Worm (Caenorhabditis elegans) whole organism, L4 larva: ENCODE results near the gene C17B7.10.

Experiments used
- D1046.2 ChIP-seq: fragments of 200-800 bp; sonication (Bioruptor generic); IDR thresholded peaks from 2 replicates; pipeline ENCODE4 v1.3.6; 2022; ENCODE audit warnings: missing genetic modification characterization, missing compliant biosample characterization
- Y5F2A.4 ChIP-seq: fragments of 200-800 bp; sonication (Bioruptor generic); optimal IDR thresholded peaks from 2 replicates; lab custom pipeline; 2018; ENCODE audit warnings: mild to moderate bottlenecking, missing genetic modification characterization, missing compliant biosample characterization
- aha-1 ChIP-seq: fragments of 150-350 bp; peaks from one replicate; lab custom pipeline; 2014; ENCODE audit warnings: missing biosample characterization, missing genetic modification characterization
- aly-2 ChIP-seq: sonication (generic microtip); optimal IDR thresholded peaks from 2 replicates; lab custom pipeline; 2018; ENCODE audit warnings: missing biosample characterization, missing genetic modification characterization
- arid-1 ChIP-seq: fragments of 200-800 bp; sonication (Bioruptor generic); conservative IDR thresholded peaks from 2 replicates; pipeline ENCODE4 v1.3.6; 2022; ENCODE audit warnings: missing genetic modification reagents, missing genetic modification characterization, missing compliant biosample characterization
- ceh-32 ChIP-seq: sonication (generic microtip); optimal IDR thresholded peaks from 2 replicates; lab custom pipeline; 2016; ENCODE audit warnings: mild to moderate bottlenecking, missing genetic modification characterization, missing compliant biosample characterization; ENCODE audit not compliant: poor library complexity
- ceh-44 ChIP-seq: fragments of 200-800 bp; sonication (Bioruptor generic); IDR thresholded peaks from 2 replicates; pipeline ENCODE4 v1.3.6; 2022; ENCODE audit warnings: missing genetic modification reagents, missing genetic modification characterization, missing compliant biosample characterization
- ces-1 ChIP-seq: fragments of 150-350 bp; sonication (generic microtip); optimal IDR thresholded peaks from 4 replicates; lab custom pipeline; 2014; ENCODE audit warnings: missing biosample characterization, missing genetic modification reagents, missing genetic modification characterization
- cey-2 ChIP-seq: sonication (generic microtip); optimal IDR thresholded peaks from 3 replicates; lab custom pipeline; 2017; ENCODE audit warnings: missing genetic modification characterization, mild to moderate bottlenecking, missing compliant biosample characterization, antibody characterized with exemption, borderline replicate concordance; ENCODE audit not compliant: insufficient read depth
- dmd-6 ChIP-seq: fragments of 200-800 bp; sonication (Bioruptor generic); IDR thresholded peaks from 2 replicates; pipeline ENCODE4 v1.3.6; 2022; ENCODE audit warnings: missing genetic modification reagents, missing genetic modification characterization, missing compliant biosample characterization
- dmd-9 ChIP-seq: fragments of 200-800 bp; sonication (Bioruptor generic); IDR thresholded peaks from 2 replicates; pipeline ENCODE4 v1.3.6; 2022; ENCODE audit warnings: missing genetic modification reagents, missing genetic modification characterization, missing compliant biosample characterization
- duxl-1 ChIP-seq: sonication (generic microtip); optimal IDR thresholded peaks from 2 replicates; lab custom pipeline; 2016; ENCODE audit warnings: mild to moderate bottlenecking, missing genetic modification characterization, moderate library complexity, missing compliant biosample characterization; ENCODE audit not compliant: poor library complexity
- egl-27 ChIP-seq: sonication (generic microtip); optimal IDR thresholded peaks from 3 replicates; lab custom pipeline; 2017; ENCODE audit warnings: missing biosample characterization, missing genetic modification reagents, missing genetic modification characterization
- egl-43 ChIP-seq: fragments of 200-800 bp; sonication (Bioruptor generic); IDR thresholded peaks from 2 replicates; pipeline ENCODE4 v1.3.6; 2022; ENCODE audit warnings: missing genetic modification reagents, missing genetic modification characterization, missing compliant biosample characterization
- fkh-10 ChIP-seq: fragments of 150-350 bp; optimal IDR thresholded peaks from 2 replicates; lab custom pipeline; 2014; ENCODE audit warnings: missing biosample characterization, missing genetic modification reagents, missing genetic modification characterization
- hlh-11 ChIP-seq: fragments of 200-800 bp; sonication (Bioruptor generic); optimal IDR thresholded peaks from 2 replicates; lab custom pipeline; 2018; ENCODE audit warnings: mild to moderate bottlenecking, missing genetic modification characterization, missing compliant biosample characterization
- hlh-30 ChIP-seq: sonication (generic microtip); optimal IDR thresholded peaks from 2 replicates; lab custom pipeline; 2017; ENCODE audit warnings: antibody characterized with exemption, mild to moderate bottlenecking, missing genetic modification characterization, missing compliant biosample characterization; ENCODE audit not compliant: insufficient read depth
- hmg-1.1 ChIP-seq: fragments of 200-800 bp; sonication (Bioruptor generic); IDR thresholded peaks from 2 replicates; pipeline ENCODE4 v1.3.6; 2022; ENCODE audit warnings: missing genetic modification reagents, missing genetic modification characterization, missing compliant biosample characterization
- lin-1 ChIP-seq: fragments of 200-800 bp; sonication (Bioruptor generic); IDR thresholded peaks from 2 replicates; pipeline ENCODE4 v1.3.6; 2022; ENCODE audit warnings: missing genetic modification reagents, missing genetic modification characterization, missing compliant biosample characterization
- lin-13 ChIP-seq: fragments of 150-350 bp; optimal IDR thresholded peaks from 2 replicates; lab custom pipeline; 2014; ENCODE audit warnings: missing biosample characterization, missing genetic modification reagents, missing genetic modification characterization
- lin-29 ChIP-seq: fragments of 200-800 bp; sonication (Bioruptor generic); IDR thresholded peaks from 2 replicates; pipeline ENCODE4 v1.3.6; 2022; ENCODE audit warnings: missing genetic modification reagents, missing genetic modification characterization, missing compliant biosample characterization
- lin-38 ChIP-seq: fragments of 200-800 bp; sonication (Bioruptor generic); IDR thresholded peaks from 2 replicates; pipeline ENCODE4 v1.3.6; 2022; ENCODE audit warnings: missing genetic modification reagents, missing genetic modification characterization, missing compliant biosample characterization
- lir-3 ChIP-seq: sonication (generic microtip); optimal IDR thresholded peaks from 2 replicates; lab custom pipeline; 2016; ENCODE audit warnings: mild to moderate bottlenecking, missing genetic modification characterization, missing compliant biosample characterization
- madf-5 ChIP-seq, 2 experiments: fragments of 200-800 bp; sonication (Bioruptor generic); IDR thresholded peaks; 2 replicates each; pipeline ENCODE4 v1.3.6; 2022; ENCODE audit warnings: missing compliant biosample characterization in 2 of 2, missing genetic modification characterization in 2 of 2
- mdl-1 ChIP-seq, 2 experiments: fragments of 150-350 bp in 1 of 2; sonication (generic microtip) in 1 of 2; optimal IDR thresholded peaks; 2 replicates each; lab custom pipeline; 2014 to 2017; ENCODE audit warnings: missing biosample characterization in 2 of 2, missing genetic modification characterization in 2 of 2
- mep-1 ChIP-seq: fragments of 150-350 bp; sonication (generic microtip); optimal IDR thresholded peaks from 3 replicates; lab custom pipeline; 2014; ENCODE audit warnings: missing biosample characterization, missing genetic modification characterization
- nhr-10 ChIP-seq: fragments of 150-350 bp; optimal IDR thresholded peaks from 2 replicates; lab custom pipeline; 2014; ENCODE audit warnings: missing biosample characterization, missing genetic modification characterization
- nhr-102 ChIP-seq: sonication (generic microtip); optimal IDR thresholded peaks from 2 replicates; lab custom pipeline; 2016; ENCODE audit warnings: mild to moderate bottlenecking, missing genetic modification characterization, moderate library complexity, missing compliant biosample characterization
- nhr-237 ChIP-seq: sonication (generic microtip); optimal IDR thresholded peaks from 2 replicates; lab custom pipeline; 2017; ENCODE audit warnings: missing biosample characterization, missing genetic modification characterization
- nhr-25 ChIP-seq: sonication (generic microtip); optimal IDR thresholded peaks from 2 replicates; lab custom pipeline; 2017; ENCODE audit warnings: missing genetic modification characterization, mild to moderate bottlenecking, missing compliant biosample characterization, antibody characterized with exemption, moderate library complexity, borderline replicate concordance; ENCODE audit not compliant: insufficient read depth
- nhr-41 ChIP-seq: fragments of 200-800 bp; sonication (Bioruptor generic); IDR thresholded peaks from 2 replicates; pipeline ENCODE4 v1.3.6; 2022; ENCODE audit warnings: missing genetic modification reagents, missing genetic modification characterization, missing compliant biosample characterization
- nhr-42 ChIP-seq: fragments of 200-800 bp; sonication (Bioruptor generic); IDR thresholded peaks from 2 replicates; pipeline ENCODE4 v1.3.6; 2022; ENCODE audit warnings: missing genetic modification characterization, missing compliant biosample characterization
- nhr-76 ChIP-seq: fragments of 150-350 bp; optimal IDR thresholded peaks from 2 replicates; lab custom pipeline; 2014; ENCODE audit warnings: missing biosample characterization, missing genetic modification characterization
- pqm-1 ChIP-seq: sonication (generic microtip); optimal IDR thresholded peaks from 2 replicates; lab custom pipeline; 2017; ENCODE audit warnings: missing biosample characterization, missing genetic modification characterization
- snpc-4 ChIP-seq: fragments of 150-350 bp; optimal IDR thresholded peaks from 2 replicates; lab custom pipeline; 2014; ENCODE audit warnings: missing biosample characterization, missing genetic modification characterization
- spr-1 ChIP-seq: sonication (generic microtip); optimal IDR thresholded peaks from 2 replicates; lab custom pipeline; 2016; ENCODE audit warnings: mild to moderate bottlenecking, missing genetic modification characterization, missing compliant biosample characterization
- spr-3 ChIP-seq: fragments of 200-800 bp; sonication (Bioruptor generic); optimal IDR thresholded peaks from 2 replicates; lab custom pipeline; 2018; ENCODE audit warnings: mild to moderate bottlenecking, missing genetic modification characterization, missing compliant biosample characterization
- unc-62 ChIP-seq, 3 experiments: fragments of 150-350 bp in 1 of 3; sonication (generic microtip); optimal IDR thresholded peaks in 2 of 3; peaks in 1 of 3; 1 replicate in 1 of 3; 2 replicates in 2 of 3; lab custom pipeline; 2014 to 2017; ENCODE audit warnings: missing biosample characterization in 3 of 3, missing genetic modification characterization in 3 of 3, missing genetic modification reagents in 3 of 3, missing genotype in 1 of 3
- vab-7 ChIP-seq: fragments of 200-800 bp; sonication (Bioruptor generic); IDR thresholded peaks from 2 replicates; pipeline ENCODE4 v1.3.6; 2022; ENCODE audit warnings: missing genetic modification reagents, missing genetic modification characterization, missing compliant biosample characterization
- zag-1 ChIP-seq: fragments of 150-350 bp; optimal IDR thresholded peaks from 2 replicates; lab custom pipeline; 2014; ENCODE audit warnings: missing biosample characterization, missing genetic modification characterization
- zfp-3 ChIP-seq: fragments of 200-800 bp; sonication (Bioruptor generic); conservative IDR thresholded peaks from 2 replicates; pipeline ENCODE4 v1.3.6; 2022; ENCODE audit warnings: missing genetic modification reagents, missing genetic modification characterization, missing compliant biosample characterization

C17B7.10 gene

ce11 chrV:3339009-3339408, 2.8 kb downstream of the C17B7.10 start, which contains the start of gene C17B7.4:
TSS of gene C17B7.4 (plus strand) at chrV:3339309.
- TF ChIP-seq mdl-1 (tag; optimal IDR thresholded peaks at IDR 0.05; lab: Kevin White, UChicago) = no peak
- no peak for TF ChIP-seq hmg-1.1
- TF ChIP-seq snpc-4 = no peak
- no peak for TF ChIP-seq lin-29 (GFP tag; lab: Robert Waterston, UW)
- no peak for TF ChIP-seq unc-62 (GFP tag; optimal IDR thresholded peaks at IDR 0.05 in 1 of 2; lab: Kevin White, UChicago)
- TF ChIP-seq unc-62 (tag; optimal IDR thresholded peaks at IDR 0.05; lab: Kevin White, UChicago) = no peak

ce11 chrV:3333334-3333733, 8.5 kb downstream of the C17B7.10 start, which contains the start of gene C17B7.5:
TSS of gene C17B7.5 (plus strand) at chrV:3333634.
- TF ChIP-seq lin-13 (GFP tag; lab: Kevin White, UChicago) (no peak), duxl-1 (no peak), Y5F2A.4 (GFP tag; lab: Kevin White, UChicago) (no peak), nhr-25 (no peak), ceh-44 (GFP tag; lab: Robert Waterston, UW) (no peak), nhr-42 (GFP tag; lab: Robert Waterston, UW) (no peak), mdl-1 (tag; optimal IDR thresholded peaks at IDR 0.05; lab: Kevin White, UChicago) (no peak), nhr-10 (tag; lab: Kevin White, UChicago) (no peak), D1046.2 (GFP tag; lab: Robert Waterston, UW) (no peak), unc-62 (GFP tag; optimal IDR thresholded peaks at IDR 0.05 in 1 of 2; lab: Kevin White, UChicago) (no peak), unc-62 (tag; optimal IDR thresholded peaks at IDR 0.05; lab: Kevin White, UChicago) (no peak), spr-3 (GFP tag; lab: Kevin White, UChicago) (no peak), lir-3 (no peak), ces-1 (no peak), dmd-6 (no peak), hlh-30 (tag; lab: Kevin White, UChicago) (no peak), ceh-32 (no peak)

ce11 chrV:3332023-3332422, 9.8 kb downstream of the C17B7.10 start, which contains the start of gene C17B7.9:
TSS of gene C17B7.9 (minus strand) at chrV:3332123.
- TF ChIP-seq madf-5 (GFP tag; IDR thresholded peaks at IDR 0.05; lab: Robert Waterston, UW) (no peak), fkh-10 (GFP tag; lab: Kevin White, UChicago) (no peak), lin-13 (GFP tag; lab: Kevin White, UChicago) (no peak), aly-2 (tag; lab: Kevin White, UChicago) (no peak), zag-1 (no peak), vab-7 (no peak), mep-1 (tag; lab: Kevin White, UChicago) (no peak), lin-38 (GFP tag; lab: Robert Waterston, UW) (no peak), lin-1 (GFP tag; lab: Robert Waterston, UW) (no peak), nhr-102 (tag; lab: Kevin White, UChicago) (no peak), arid-1 (GFP tag; lab: Robert Waterston, UW) (no peak), egl-27 (tag; lab: Kevin White, UChicago) (no peak), unc-62 (GFP tag; optimal IDR thresholded peaks at IDR 0.05 in 1 of 2; lab: Kevin White, UChicago) (no peak), unc-62 (tag; optimal IDR thresholded peaks at IDR 0.05; lab: Kevin White, UChicago) (no peak)
- TF ChIP-seq, all 104 proteins: peak for 0

- TF ChIP-seq pqm-1 (tag; lab: Kevin White, UChicago) (no peak), aha-1 (peak; percentile 31)
Measured at ce11 chrV:3324178-3324577, 17.6 kb downstream of the C17B7.10 start, which contains the start of gene C17B7.8. TSS of gene C17B7.8 (minus strand) at chrV:3324278.

ce11 chrV:3320432-3320831, 21.4 kb downstream of the C17B7.10 start, which contains the start of gene C17B7.14:
TSS of gene C17B7.14 (minus strand) at chrV:3320532.
- TF ChIP-seq lin-13 (GFP tag; lab: Kevin White, UChicago) (no peak), nhr-41 (GFP tag; lab: Robert Waterston, UW) (no peak), egl-43 (no peak), zfp-3 (GFP tag; lab: Robert Waterston, UW) (no peak), pqm-1 (tag; lab: Kevin White, UChicago) (no peak), dmd-9 (no peak), cey-2 (no peak), D1046.2 (GFP tag; lab: Robert Waterston, UW) (no peak), nhr-76 (tag; lab: Kevin White, UChicago) (no peak), nhr-237 (no peak), hlh-11 (tag; lab: Kevin White, UChicago) (no peak), aha-1 (no peak), spr-1 (no peak)
